Fruit fly (Drosophila melanogaster) whole organism, wandering third instar larva: ENCODE measurements around the gene Kr-h2.

ENCODE experiments used
- Abd-B ChIP-seq: fragments of >200 bp; optimal IDR thresholded peaks from 2 replicates; lab custom pipeline; 2017; ENCODE audit warnings: missing biosample characterization, missing genetic modification characterization
- CG32264 ChIP-seq: fragments of 200-800 bp; sonication (Bioruptor generic); optimal IDR thresholded peaks from 2 replicates; lab custom pipeline; 2016; ENCODE audit warnings: missing biosample characterization, missing genetic modification characterization
- CG9705 ChIP-seq: fragments of 200-800 bp; sonication (Bioruptor generic); optimal IDR thresholded peaks from 2 replicates; lab custom pipeline; 2018; ENCODE audit warnings: missing biosample characterization, mild to moderate bottlenecking, missing genetic modification characterization
- CrebA ChIP-seq: fragments of 200-800 bp; sonication (Bioruptor generic); optimal IDR thresholded peaks from 2 replicates; lab custom pipeline; 2016; ENCODE audit warnings: missing biosample characterization, mild to moderate bottlenecking, missing genetic modification characterization, borderline replicate concordance
- Dfd ChIP-seq: fragments of >200 bp; optimal IDR thresholded peaks from 2 replicates; lab custom pipeline; 2017; ENCODE audit warnings: missing biosample characterization, missing genetic modification characterization
- Dif ChIP-seq: fragments of 200-275, 200-300 bp; sonication (Bioruptor generic); optimal IDR thresholded peaks from 2 replicates; lab custom pipeline; 2018; ENCODE audit warnings: missing biosample characterization, missing genetic modification characterization; ENCODE audit not compliant: partially characterized antibody
- GATAd ChIP-seq: sonication (Bioruptor generic); optimal IDR thresholded peaks from 2 replicates; lab custom pipeline; 2016; ENCODE audit warnings: missing biosample characterization, missing genetic modification characterization
- HLH106 ChIP-seq: fragments of 200-800 bp; optimal IDR thresholded peaks from 3 replicates; lab custom pipeline; 2019; ENCODE audit warnings: missing biosample characterization, mild to moderate bottlenecking, missing genetic modification characterization, moderate library complexity
- Hnf4 ChIP-seq: fragments of 200-800 bp; sonication (Bioruptor generic); optimal IDR thresholded peaks from 2 replicates; lab custom pipeline; 2016; ENCODE audit warnings: missing biosample characterization, mild to moderate bottlenecking, missing genetic modification characterization
- Hr78 ChIP-seq: fragments of >200 bp; optimal IDR thresholded peaks from 2 replicates; lab custom pipeline; 2017; ENCODE audit warnings: missing biosample characterization, missing genetic modification characterization
- Hr83 ChIP-seq: fragments of 200-300 bp; sonication (Bioruptor generic); optimal IDR thresholded peaks from 2 replicates; lab custom pipeline; 2016; ENCODE audit warnings: missing biosample characterization, mild to moderate bottlenecking, missing genetic modification characterization, moderate library complexity; ENCODE audit not compliant: poor library complexity, severe bottlenecking
- Jra ChIP-seq: sonication (Bioruptor generic); optimal IDR thresholded peaks from 2 replicates; lab custom pipeline; 2016; ENCODE audit warnings: missing biosample characterization, missing genetic modification characterization
- Mio ChIP-seq: sonication (Bioruptor generic); optimal IDR thresholded peaks from 2 replicates; lab custom pipeline; 2016; ENCODE audit warnings: missing biosample characterization, missing genetic modification characterization
- Myc ChIP-seq: fragments of >200 bp; optimal IDR thresholded peaks from 2 replicates; lab custom pipeline; 2017
- N ChIP-seq: fragments of >200 bp; optimal IDR thresholded peaks from 2 replicates; lab custom pipeline; 2018; ENCODE audit warnings: missing biosample characterization, missing external identifiers, missing genetic modification characterization
- OdsH ChIP-seq: fragments of 200-800 bp; sonication (Bioruptor generic); optimal IDR thresholded peaks from 2 replicates; lab custom pipeline; 2016; ENCODE audit warnings: missing biosample characterization, mild to moderate bottlenecking, missing genetic modification characterization
- Rel ChIP-seq, 2 experiments: fragments of 200-800 bp; sonication (Bioruptor generic) in 1 of 2; optimal IDR thresholded peaks; 2 replicates in 1 of 2; 3 replicates in 1 of 2; lab custom pipeline; 2016 to 2019; ENCODE audit warnings: mild to moderate bottlenecking in 2 of 2, missing biosample characterization in 2 of 2, missing genetic modification characterization in 2 of 2, moderate library complexity in 1 of 2
- Sp1 ChIP-seq: fragments of 200-800 bp; sonication (Bioruptor generic); optimal IDR thresholded peaks from 3 replicates; lab custom pipeline; 2019; ENCODE audit warnings: missing biosample characterization, mild to moderate bottlenecking, missing genetic modification characterization, moderate library complexity
- Vsx2 ChIP-seq: fragments of 200-300, 225-300 bp; sonication (Bioruptor generic); optimal IDR thresholded peaks from 2 replicates; lab custom pipeline; 2018; ENCODE audit warnings: missing biosample characterization, missing genetic modification characterization; ENCODE audit not compliant: partially characterized antibody
- br ChIP-seq: fragments of 200-800 bp; sonication (Bioruptor generic); optimal IDR thresholded peaks from 2 replicates; lab custom pipeline; 2016; ENCODE audit warnings: missing biosample characterization, missing genetic modification characterization
- brk ChIP-seq: fragments of 200-800 bp; sonication (Bioruptor generic); optimal IDR thresholded peaks from 2 replicates; lab custom pipeline; 2016; ENCODE audit warnings: missing biosample characterization, mild to moderate bottlenecking, missing genetic modification characterization
- dl ChIP-seq, 2 experiments: fragments of 175-275, 200-275 bp in 1 of 2; fragments of 200-275 bp in 1 of 2; sonication (Bioruptor generic); optimal IDR thresholded peaks; lab custom pipeline; 2018; ENCODE audit warnings: mild to moderate bottlenecking in 2 of 2, missing biosample characterization in 2 of 2, missing genetic modification characterization in 2 of 2, moderate library complexity in 2 of 2; ENCODE audit not compliant: partially characterized antibody in 2 of 2, insufficient read depth in 1 of 2
- dmrt93B ChIP-seq: fragments of 200-800 bp; sonication (Bioruptor generic); optimal IDR thresholded peaks from 2 replicates; lab custom pipeline; 2018; ENCODE audit warnings: missing biosample characterization, mild to moderate bottlenecking, missing genetic modification characterization
- dsf ChIP-seq: sonication (Bioruptor generic); optimal IDR thresholded peaks from 2 replicates; lab custom pipeline; 2016; ENCODE audit warnings: missing biosample characterization, missing genetic modification characterization, borderline replicate concordance
- ey ChIP-seq: fragments of 200-800 bp; sonication (Bioruptor generic); optimal IDR thresholded peaks from 2 replicates; lab custom pipeline; 2016; ENCODE audit warnings: missing biosample characterization, missing genetic modification characterization
- foxo ChIP-seq, 2 experiments: fragments of 200-800 bp; sonication (Bioruptor generic); optimal IDR thresholded peaks; 2 replicates in 1 of 2; 3 replicates in 1 of 2; lab custom pipeline; 2016 to 2017; ENCODE audit warnings: missing biosample characterization in 2 of 2, missing genetic modification characterization in 2 of 2
- fru ChIP-seq: fragments of 200-800 bp; sonication (Bioruptor generic); optimal IDR thresholded peaks from 3 replicates; lab custom pipeline; 2016; ENCODE audit warnings: missing biosample characterization, mild to moderate bottlenecking, missing genetic modification characterization
- h ChIP-seq: fragments of 200-800 bp; sonication (Bioruptor generic); optimal IDR thresholded peaks from 3 replicates; lab custom pipeline; 2016; ENCODE audit warnings: missing biosample characterization, mild to moderate bottlenecking, missing genetic modification characterization
- jim ChIP-seq: fragments of 175-275, 200-325 bp; sonication (Bioruptor generic); optimal IDR thresholded peaks from 2 replicates; lab custom pipeline; 2016; ENCODE audit warnings: missing biosample characterization, mild to moderate bottlenecking, missing genetic modification characterization
- lola ChIP-seq: fragments of >200 bp; optimal IDR thresholded peaks from 2 replicates; lab custom pipeline; 2017; ENCODE audit warnings: missing biosample characterization, missing genetic modification characterization
- pan ChIP-seq: fragments of >200 bp; optimal IDR thresholded peaks from 2 replicates; lab custom pipeline; 2017
- psq ChIP-seq: fragments of 200-800 bp; sonication (Bioruptor generic); optimal IDR thresholded peaks from 3 replicates; lab custom pipeline; 2017; ENCODE audit warnings: missing biosample characterization, mild to moderate bottlenecking, missing genetic modification characterization, moderate library complexity
- rgr ChIP-seq: fragments of 200-800 bp; sonication (Bioruptor generic); optimal IDR thresholded peaks from 3 replicates; lab custom pipeline; 2016; ENCODE audit warnings: missing biosample characterization, mild to moderate bottlenecking, missing genetic modification characterization
- sage ChIP-seq: fragments of 200-800 bp; sonication (Bioruptor generic); optimal IDR thresholded peaks from 2 replicates; lab custom pipeline; 2016; ENCODE audit warnings: missing biosample characterization, mild to moderate bottlenecking, missing genetic modification characterization
- sv ChIP-seq: fragments of 200-800 bp; sonication (Bioruptor generic); optimal IDR thresholded peaks from 3 replicates; lab custom pipeline; 2016; ENCODE audit warnings: missing biosample characterization, missing genetic modification characterization
- tai ChIP-seq: sonication (Bioruptor generic); optimal IDR thresholded peaks from 2 replicates; lab custom pipeline; 2016; ENCODE audit warnings: missing biosample characterization, missing genetic modification characterization
- usp ChIP-seq: fragments of >200 bp; optimal IDR thresholded peaks from 2 replicates; lab custom pipeline; 2017; ENCODE audit warnings: missing biosample characterization, missing genetic modification characterization
- woc ChIP-seq: sonication (Bioruptor generic); optimal IDR thresholded peaks from 2 replicates; lab custom pipeline; 2016; ENCODE audit warnings: missing biosample characterization, mild to moderate bottlenecking, missing genetic modification characterization

Kr-h2 gene

dm6 chr2L:6088371-6089365, 17.9 kb downstream of the Kr-h2 start:
- TF ChIP-seq dmrt93B (GFP tag; lab: Kevin White, UChicago) (no peak), Vsx2 (GFP tag; lab: Kevin White, UChicago) (peak; percentile 48), Dif (GFP tag; lab: Kevin White, UChicago) (peak; percentile 83), GATAd (GFP tag; lab: Kevin White, UChicago) (no peak), CG32264 (GFP tag; lab: Kevin White, UChicago) (no peak), foxo (GFP tag; optimal IDR thresholded peaks at IDR 0.05; lab: Kevin White, UChicago) (no peak), h (GFP tag; lab: Kevin White, UChicago) (peak; percentile 95), br (GFP tag; lab: Kevin White, UChicago) (peak; percentile 22), OdsH (GFP tag; lab: Kevin White, UChicago) (no peak), usp (GFP tag; lab: Kevin White, UChicago) (no peak), HLH106 (peak; percentile 29), ey (GFP tag; lab: Kevin White, UChicago) (peak; percentile 6), sv (GFP tag; lab: Kevin White, UChicago) (no peak), Jra (peak; percentile 96), Myc (no peak), Mio (GFP tag; lab: Kevin White, UChicago) (no peak), lola (GFP tag; lab: Kevin White, UChicago) (no peak), CrebA (no peak), sage (GFP tag; lab: Kevin White, UChicago) (peak; percentile 29), fru (GFP tag; lab: Kevin White, UChicago) (peak; percentile 46), Sp1 (GFP tag; lab: Kevin White, UChicago) (peak; percentile 49), CG9705 (GFP tag; lab: Kevin White, UChicago) (peak; percentile 21), jim (GFP tag; lab: Kevin White, UChicago) (peak; percentile 39), woc (GFP tag; lab: Kevin White, UChicago) (no peak), tai (GFP tag; lab: Kevin White, UChicago) (peak; percentile 98), N (GFP tag; lab: Kevin White, UChicago) (no peak), brk (GFP tag; lab: Kevin White, UChicago) (no peak), dsf (GFP tag; lab: Kevin White, UChicago) (no peak), pan (lab: Kevin White, UChicago) (no peak), Dfd (GFP tag; lab: Kevin White, UChicago) (no peak), dl (GFP tag; optimal IDR thresholded peaks at IDR 0.05; lab: Kevin White, UChicago; ENCODE audit: insufficient read depth in 1 of 2, partially characterized antibody in 2 of 2) (peak; percentile 58 to 74), psq (peak; percentile 56), Hr83 (peak; percentile 9), Abd-B (no peak), rgr (GFP tag; lab: Kevin White, UChicago) (peak; percentile 27), Rel (GFP tag; optimal IDR thresholded peaks at IDR 0.05; lab: Kevin White, UChicago) (no peak), Rel (tag; optimal IDR thresholded peaks at IDR 0.05; lab: Kevin White, UChicago) (peak; percentile 87), Hnf4 (no peak), Hr78 (GFP tag; lab: Kevin White, UChicago) (no peak)

dm6 chr2L:6089604-6090198, 18.9 kb downstream of the Kr-h2 start:
- TF ChIP-seq ey (GFP tag; lab: Kevin White, UChicago) (no peak), Rel (GFP tag; optimal IDR thresholded peaks at IDR 0.05; lab: Kevin White, UChicago) (no peak), Rel (tag; optimal IDR thresholded peaks at IDR 0.05; lab: Kevin White, UChicago) (peak; percentile 88)
